Fruit fly (Drosophila melanogaster): ENCODE data around the gene osi.
A peak's percentile ranks its signal among the peaks of the same experiment; 100 is the strongest.

Gene osi

DNA sequence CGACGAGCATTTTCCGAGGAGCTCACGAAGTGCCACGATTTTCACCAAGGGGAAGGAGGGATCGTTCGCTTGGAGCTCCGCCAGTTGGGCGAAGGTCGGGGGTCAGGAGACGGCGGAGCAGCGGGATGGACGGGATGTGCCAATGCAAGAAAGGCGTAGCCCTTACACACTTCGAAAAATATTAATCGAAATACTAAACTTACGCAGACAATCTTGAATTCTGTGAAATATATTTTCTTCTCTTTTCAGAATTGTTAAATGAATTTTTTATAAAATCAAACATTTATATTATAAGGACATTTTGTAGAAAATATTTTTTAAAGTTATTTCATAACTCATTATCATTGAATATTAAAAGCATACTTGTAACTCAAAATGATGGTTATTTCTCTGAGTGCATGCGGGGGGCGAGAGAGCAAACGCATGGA is 18.9 kb downstream of the osi start:
- TF ChIP-seq bab1 (GFP tag; optimal IDR thresholded peaks at IDR 0.05) (no peak), toe (GFP tag; optimal IDR thresholded peaks at IDR 0.05) (no peak), Crg-1 (GFP tag; optimal IDR thresholded peaks at IDR 0.05) (no peak), CG33017 (tag; optimal IDR thresholded peaks at IDR 0.05) (no peak), pad (GFP tag; optimal IDR thresholded peaks at IDR 0.05) (no peak), ovo (GFP tag; optimal IDR thresholded peaks at IDR 0.05) (no peak)

DNA sequence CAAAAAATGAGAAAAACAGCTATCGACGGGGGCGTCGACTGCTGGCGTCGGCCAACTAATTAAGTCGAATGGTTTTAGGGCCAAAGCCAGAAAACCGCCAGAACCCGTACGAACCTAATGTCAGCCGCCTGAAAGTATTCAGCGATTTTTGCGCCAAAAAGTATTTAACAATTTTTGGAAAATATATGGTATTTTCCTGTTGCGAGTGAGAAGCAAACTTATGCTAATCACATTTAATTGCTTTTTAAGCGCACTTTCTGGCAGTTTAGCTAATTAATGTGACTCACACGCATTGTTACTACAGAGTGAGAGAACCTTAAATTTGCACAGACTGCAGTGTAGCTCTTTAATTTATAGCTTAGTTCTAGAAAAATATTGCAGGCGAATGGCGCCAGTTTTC is 25.2 kb downstream of the osi start:
- TF ChIP-seq Mnt (GFP tag; optimal IDR thresholded peaks at IDR 0.05) (no peak), CG5204 (GFP tag; optimal IDR thresholded peaks at IDR 0.05) (no peak), CG1620 (GFP tag; optimal IDR thresholded peaks at IDR 0.05) (no peak)

DNA sequence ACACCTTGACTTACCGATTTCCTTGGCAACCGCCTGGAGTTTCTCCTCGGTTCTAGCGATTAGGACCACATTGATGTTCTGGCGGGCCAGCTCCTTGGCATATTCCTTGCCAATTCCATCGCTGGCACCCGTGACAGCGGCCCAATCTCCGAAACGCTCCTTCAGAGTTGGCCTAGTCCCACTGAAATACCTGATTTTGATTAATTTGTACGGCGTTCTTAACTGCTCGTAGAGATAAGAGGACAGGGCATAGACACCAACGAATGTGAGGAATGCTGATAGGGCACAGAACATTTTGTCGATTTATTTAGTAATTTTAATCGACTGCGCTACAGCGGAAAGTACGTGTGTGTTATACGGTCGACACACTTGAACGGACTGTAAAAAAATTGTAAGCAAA is 26.6 kb downstream of the osi start, which contains the start of gene CG6012:
Gene CG6012 (minus strand): TSS at position 364 of the 400 bp plus-strand sequence.
- TF ChIP-seq cic (GFP tag; optimal IDR thresholded peaks at IDR 0.05) (peak; percentile 11), Clk (GFP tag; optimal IDR thresholded peaks at IDR 0.05) (no peak)

DNA sequence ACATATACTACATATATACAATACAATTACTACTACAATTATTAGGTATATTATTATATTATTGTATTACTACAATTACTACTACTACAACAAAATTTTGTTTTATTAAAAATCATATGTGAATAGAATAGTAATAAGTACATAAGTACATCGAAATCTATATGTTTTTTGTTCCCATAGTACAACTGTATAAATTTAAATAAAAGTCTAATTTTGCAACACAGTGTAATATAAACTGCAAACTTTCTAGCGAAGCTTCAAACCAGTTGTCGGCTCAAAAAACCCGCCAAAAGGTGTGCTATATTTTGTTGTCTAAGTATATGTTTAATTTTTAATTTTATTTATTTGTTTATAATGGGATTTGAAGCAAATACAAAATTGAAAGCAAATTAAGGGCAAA is 28.2 kb downstream of the osi start:
- TF ChIP-seq pad (GFP tag; optimal IDR thresholded peaks at IDR 0.05): no peak
- no peak for TF ChIP-seq bab1 (GFP tag; optimal IDR thresholded peaks at IDR 0.05)
- no peak for TF ChIP-seq kay (GFP tag; ENCODE audit: borderline replicate concordance)
- TF ChIP-seq cic (GFP tag; optimal IDR thresholded peaks at IDR 0.05): no peak
- no peak for TF ChIP-seq CG7101 (tag; optimal IDR thresholded peaks at IDR 0.05)
- TF ChIP-seq CG33017 (tag; optimal IDR thresholded peaks at IDR 0.05): no peak
- TF ChIP-seq CG11617 (GFP tag; optimal IDR thresholded peaks at IDR 0.05): no peak
- no peak for TF ChIP-seq Crg-1 (GFP tag; optimal IDR thresholded peaks at IDR 0.05)
- no peak for TF ChIP-seq ovo (GFP tag; optimal IDR thresholded peaks at IDR 0.05)
- no peak for TF ChIP-seq CG5204 (GFP tag; optimal IDR thresholded peaks at IDR 0.05)
- no peak for TF ChIP-seq CG14711 (tag; optimal IDR thresholded peaks at IDR 0.05)
- TF ChIP-seq CG12768 (GFP tag; optimal IDR thresholded peaks at IDR 0.05): no peak
- no peak for TF ChIP-seq Hr96 (GFP tag; optimal IDR thresholded peaks at IDR 0.05)
- TF ChIP-seq tj (GFP tag; optimal IDR thresholded peaks at IDR 0.05): no peak
- TF ChIP-seq Clk (GFP tag; optimal IDR thresholded peaks at IDR 0.05): no peak
- no peak for TF ChIP-seq Mnt (GFP tag; optimal IDR thresholded peaks at IDR 0.05)
- TF ChIP-seq cnc (optimal IDR thresholded peaks at IDR 0.05): no peak
- TF ChIP-seq CG7045 (GFP tag; optimal IDR thresholded peaks at IDR 0.05): no peak
- no peak for TF ChIP-seq toe (GFP tag; optimal IDR thresholded peaks at IDR 0.05)
- TF ChIP-seq CG1620 (GFP tag; optimal IDR thresholded peaks at IDR 0.05): no peak

DNA sequence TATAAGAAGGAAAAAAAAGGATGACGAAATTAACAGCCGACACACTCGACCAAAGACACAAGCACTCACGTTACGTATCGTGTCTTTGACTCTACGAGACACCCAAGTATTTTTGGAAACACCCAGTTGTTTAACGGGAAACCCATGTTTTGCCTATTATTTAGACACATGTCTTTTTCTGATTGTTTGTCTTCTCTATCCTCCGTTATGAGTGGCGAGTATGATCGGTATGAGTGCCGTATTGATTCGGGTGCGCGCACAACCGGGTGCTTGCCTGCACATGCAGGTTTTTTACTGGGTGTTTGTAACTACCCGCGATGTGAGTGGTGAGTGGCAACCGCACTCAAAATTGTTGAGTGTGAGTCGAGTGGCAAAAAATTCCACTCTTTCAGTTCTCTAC is 28.7 kb downstream of the osi start:
- TF ChIP-seq CG7101 (tag; optimal IDR thresholded peaks at IDR 0.05) (no peak), bab1 (GFP tag; optimal IDR thresholded peaks at IDR 0.05) (no peak), CG11617 (GFP tag; optimal IDR thresholded peaks at IDR 0.05) (no peak), cnc (optimal IDR thresholded peaks at IDR 0.05) (no peak), CG7045 (GFP tag; optimal IDR thresholded peaks at IDR 0.05) (no peak), toe (GFP tag; optimal IDR thresholded peaks at IDR 0.05) (no peak), CG12768 (GFP tag; optimal IDR thresholded peaks at IDR 0.05) (no peak), tj (GFP tag; optimal IDR thresholded peaks at IDR 0.05) (no peak), Hr96 (GFP tag; optimal IDR thresholded peaks at IDR 0.05) (no peak), Clk (GFP tag; optimal IDR thresholded peaks at IDR 0.05) (no peak), CG1620 (GFP tag; optimal IDR thresholded peaks at IDR 0.05) (no peak), CG5204 (GFP tag; optimal IDR thresholded peaks at IDR 0.05) (no peak)

DNA sequence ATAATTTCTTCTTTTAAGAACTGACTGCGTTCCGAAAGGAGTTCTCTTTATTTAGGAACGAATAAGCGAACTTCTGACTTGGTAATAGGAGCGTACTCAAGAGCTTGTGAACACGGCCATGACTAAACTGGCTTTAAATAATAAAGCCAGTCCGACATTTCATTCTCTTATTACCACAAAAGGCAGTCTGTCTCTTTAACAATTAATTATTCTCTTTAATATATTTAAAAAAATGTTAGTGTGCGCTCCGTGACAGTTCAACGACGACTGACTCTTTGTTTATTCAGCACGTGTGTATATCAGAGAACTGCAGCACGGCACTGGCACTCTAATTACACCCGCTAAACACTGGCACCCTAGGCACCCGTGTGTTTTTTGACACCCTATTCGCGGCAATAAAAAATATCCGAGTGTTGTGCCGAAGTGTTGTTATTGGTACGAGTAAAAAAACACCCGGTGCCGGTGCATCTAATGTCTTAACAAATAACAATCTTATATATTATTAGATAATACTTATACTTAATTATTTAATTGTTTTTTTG is 29.2 kb downstream of the osi start, which contains the start of gene CG31809:
Gene CG31809 (minus strand): TSS at position 249 of the 542 bp plus-strand sequence.
- TF ChIP-seq Mnt (GFP tag; optimal IDR thresholded peaks at IDR 0.05) (no peak), CG11617 (GFP tag; optimal IDR thresholded peaks at IDR 0.05) (no peak), CG14711 (tag; optimal IDR thresholded peaks at IDR 0.05) (no peak), CG7101 (tag; optimal IDR thresholded peaks at IDR 0.05) (no peak), tj (GFP tag; optimal IDR thresholded peaks at IDR 0.05) (no peak), kay (GFP tag; ENCODE audit: borderline replicate concordance) (peak; percentile 74), CG12768 (GFP tag; optimal IDR thresholded peaks at IDR 0.05) (peak; percentile 9)

DNA sequence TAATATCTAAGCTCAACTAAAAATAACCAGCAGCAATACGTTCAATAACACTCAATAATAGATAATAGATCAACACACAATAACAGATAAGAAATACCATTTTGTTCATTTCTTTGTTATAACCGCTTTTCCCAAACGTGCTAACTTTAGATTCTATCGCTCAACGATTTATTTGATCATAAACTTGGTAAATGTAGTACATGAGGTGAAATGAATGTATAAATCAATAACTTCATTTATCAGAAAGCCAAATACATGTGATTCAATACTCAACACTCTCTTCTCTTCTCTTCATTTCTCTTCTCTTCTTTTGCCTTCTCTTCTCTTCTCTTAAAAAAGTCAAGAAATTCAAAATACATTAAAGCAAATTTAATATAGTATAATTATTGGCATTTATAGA is 30.1 kb downstream of the osi start:
- TF ChIP-seq CG5204 (GFP tag; optimal IDR thresholded peaks at IDR 0.05) (no peak), pad (GFP tag; optimal IDR thresholded peaks at IDR 0.05) (no peak), Hr96 (GFP tag; optimal IDR thresholded peaks at IDR 0.05) (no peak), cnc (optimal IDR thresholded peaks at IDR 0.05) (no peak), Mnt (GFP tag; optimal IDR thresholded peaks at IDR 0.05) (no peak), ovo (GFP tag; optimal IDR thresholded peaks at IDR 0.05) (no peak), CG12768 (GFP tag; optimal IDR thresholded peaks at IDR 0.05) (no peak), CG14711 (tag; optimal IDR thresholded peaks at IDR 0.05) (no peak), cic (GFP tag; optimal IDR thresholded peaks at IDR 0.05) (no peak), kay (GFP tag; ENCODE audit: borderline replicate concordance) (no peak), Crg-1 (GFP tag; optimal IDR thresholded peaks at IDR 0.05) (no peak), CG33017 (tag; optimal IDR thresholded peaks at IDR 0.05) (no peak)
